Worm (Caenorhabditis elegans): ENCODE measurements around the gene F40G9.15.

The F40G9.15 gene

DNA sequence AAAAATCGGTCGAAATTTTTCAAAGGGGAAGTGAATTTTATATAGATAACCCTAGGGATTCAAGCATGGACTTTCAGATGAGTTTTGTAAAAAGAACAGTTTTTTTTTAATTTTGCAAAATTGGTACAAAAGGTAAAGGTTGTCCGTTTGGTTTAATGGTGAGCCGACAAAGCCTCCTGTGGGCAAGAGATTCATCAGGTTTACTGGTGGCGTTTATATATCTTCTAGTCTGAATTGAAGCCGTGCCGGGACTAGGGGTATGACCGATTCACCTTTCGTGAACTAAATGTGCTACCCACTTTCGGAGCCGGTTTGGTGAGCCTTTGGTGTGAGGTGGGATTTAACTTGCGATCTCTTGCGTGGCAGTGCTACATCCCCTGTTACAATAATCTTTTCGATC lies 4.1 kb upstream of the F40G9.15 start:
- no peak for TF ChIP-seq rnt-1 (tag; optimal IDR thresholded peaks at IDR 0.05)
- peak; percentile 23 for TF ChIP-seq madf-2 (tag; optimal IDR thresholded peaks at IDR 0.05)

DNA sequence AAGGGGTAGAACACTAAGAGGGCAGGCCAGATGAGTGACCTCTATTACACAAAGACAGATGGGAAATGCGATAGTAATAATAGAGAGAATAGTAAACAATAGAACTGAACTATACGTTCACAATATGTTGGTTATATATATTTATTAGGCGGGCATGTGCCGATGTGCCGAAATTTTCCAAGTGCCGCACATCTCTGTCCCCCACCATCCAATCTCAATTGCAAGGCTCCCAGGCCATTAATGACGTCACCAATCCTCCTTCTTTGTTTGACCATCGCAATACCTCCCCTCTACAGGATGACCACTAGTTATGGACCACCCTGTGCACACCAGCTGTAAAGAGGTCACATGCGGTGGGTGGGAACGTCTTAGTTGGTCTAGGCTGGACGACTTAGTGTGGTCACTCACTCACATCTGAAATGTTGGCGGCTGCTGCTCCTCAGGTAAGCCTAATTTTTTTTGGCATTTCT lies 3.0 kb upstream of the F40G9.15 start, which contains the start of gene F40G9.6:
Gene F40G9.6 (plus strand): TSS at position 420 of the 470 bp plus-strand sequence.
- TF ChIP-seq tbx-2 (tag; optimal IDR thresholded peaks at IDR 0.05) (peak; percentile 13), ref-2 (tag; optimal IDR thresholded peaks at IDR 0.05) (peak; percentile 38), sox-2 (GFP tag; IDR thresholded peaks at IDR 0.05) (peak; percentile 51), ceh-34 (tag; optimal IDR thresholded peaks at IDR 0.05) (peak; percentile 13), ceh-14 (tag; optimal IDR thresholded peaks at IDR 0.05) (no peak), hlh-30 (tag; optimal IDR thresholded peaks at IDR 0.05; ENCODE audit: insufficient read depth) (peak; percentile 25), ceh-9 (tag; optimal IDR thresholded peaks at IDR 0.05) (no peak)

DNA sequence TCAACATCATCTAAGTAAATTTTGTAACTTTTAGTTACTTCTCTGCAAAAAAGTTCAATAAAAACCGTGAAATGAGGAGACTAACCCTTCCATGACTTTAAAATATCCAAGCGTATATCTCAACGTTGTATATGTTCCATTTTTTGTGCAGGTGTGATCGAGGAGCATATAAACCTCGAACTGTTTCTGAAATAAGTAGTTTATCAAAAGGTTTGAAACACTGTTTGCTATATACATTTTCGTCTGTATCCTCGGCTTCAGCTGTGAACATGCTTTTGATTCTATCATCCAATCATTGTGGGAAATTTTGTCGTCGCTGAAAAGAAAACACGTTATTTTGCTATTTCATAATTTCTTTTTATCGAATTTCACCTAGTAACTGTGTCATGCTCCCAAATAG lies 1.2 kb upstream of the F40G9.15 start, which contains the start of gene F40G9.5:
Gene F40G9.5 (plus strand): TSS at position 301 of the 400 bp plus-strand sequence.
- TF ChIP-seq unc-3 (GFP tag; conservative IDR thresholded peaks at IDR 0.05) (no peak), unc-3 (tag; optimal IDR thresholded peaks at IDR 0.05) (no peak), nfya-1 (tag; optimal IDR thresholded peaks at IDR 0.05) (no peak), unc-42 (tag; optimal IDR thresholded peaks at IDR 0.05) (no peak)

DNA sequence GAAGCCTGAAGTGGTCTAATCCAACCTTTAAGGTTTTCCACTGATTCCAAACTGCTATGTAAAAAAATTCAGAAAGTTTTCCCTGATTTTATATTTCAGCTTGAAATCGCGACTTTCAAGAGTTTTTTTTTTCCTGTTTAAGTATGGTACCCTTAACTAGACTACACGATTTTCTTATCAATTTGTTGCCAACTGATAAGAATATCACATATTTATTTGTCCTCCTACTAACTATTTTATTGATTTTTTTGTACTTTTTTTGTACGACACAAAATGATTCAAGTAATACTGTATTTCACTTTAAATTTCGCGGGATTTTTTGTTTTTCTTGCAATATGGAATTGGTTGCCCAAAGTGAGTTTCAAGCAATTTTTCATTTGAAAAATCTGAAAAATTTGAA lies 892 bp downstream of the F40G9.15 start:
- TF ChIP-seq elt-2 (tag; optimal IDR thresholded peaks at IDR 0.05), result peak; percentile 70
- no peak for TF ChIP-seq ets-4 (tag; optimal IDR thresholded peaks at IDR 0.05)

DNA sequence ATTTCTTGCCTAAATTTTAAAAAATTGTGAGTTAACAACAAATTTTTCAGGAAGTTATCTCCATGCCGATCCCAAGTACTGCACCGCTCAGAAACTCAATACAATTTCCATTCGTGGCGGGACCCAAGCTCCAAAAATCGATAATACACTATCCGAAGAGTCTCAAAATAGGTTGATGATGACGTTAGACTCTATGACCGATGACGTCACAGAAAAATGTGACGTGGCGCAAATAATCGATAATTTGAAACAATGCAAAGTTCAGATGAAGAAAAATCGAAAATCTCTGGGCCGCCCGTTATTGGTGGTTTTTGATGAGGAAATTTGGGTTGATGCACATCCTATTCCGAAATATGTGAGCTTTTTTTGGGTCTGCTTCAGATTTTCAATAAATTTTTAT lies 2.2 kb downstream of the F40G9.15 start:
- no peak for TF ChIP-seq elt-2 (tag; optimal IDR thresholded peaks at IDR 0.05)
- no peak for TF ChIP-seq pax-1 (tag; optimal IDR thresholded peaks at IDR 0.05)
- TF ChIP-seq K09A11.1 (tag; optimal IDR thresholded peaks at IDR 0.05; ENCODE audit: insufficient read depth), result no peak
- no peak for TF ChIP-seq pqm-1 (tag; optimal IDR thresholded peaks at IDR 0.05)
- TF ChIP-seq nfya-1 (tag; optimal IDR thresholded peaks at IDR 0.05), result no peak
- TF ChIP-seq ceh-6 (GFP tag; optimal IDR thresholded peaks at IDR 0.05), result no peak
- TF ChIP-seq fax-1 (tag; optimal IDR thresholded peaks at IDR 0.05), result no peak
- no peak for TF ChIP-seq dmd-4 (tag; optimal IDR thresholded peaks at IDR 0.05; ENCODE audit: borderline replicate concordance)
- no peak for TF ChIP-seq hlh-30 (tag; optimal IDR thresholded peaks at IDR 0.05; ENCODE audit: insufficient read depth)
- no peak for TF ChIP-seq hlh-15 (tag; optimal IDR thresholded peaks at IDR 0.05)
- no peak for TF ChIP-seq ceh-45 (GFP tag; IDR thresholded peaks at IDR 0.05)
- TF ChIP-seq nhr-11 (tag; optimal IDR thresholded peaks at IDR 0.05), result no peak

DNA sequence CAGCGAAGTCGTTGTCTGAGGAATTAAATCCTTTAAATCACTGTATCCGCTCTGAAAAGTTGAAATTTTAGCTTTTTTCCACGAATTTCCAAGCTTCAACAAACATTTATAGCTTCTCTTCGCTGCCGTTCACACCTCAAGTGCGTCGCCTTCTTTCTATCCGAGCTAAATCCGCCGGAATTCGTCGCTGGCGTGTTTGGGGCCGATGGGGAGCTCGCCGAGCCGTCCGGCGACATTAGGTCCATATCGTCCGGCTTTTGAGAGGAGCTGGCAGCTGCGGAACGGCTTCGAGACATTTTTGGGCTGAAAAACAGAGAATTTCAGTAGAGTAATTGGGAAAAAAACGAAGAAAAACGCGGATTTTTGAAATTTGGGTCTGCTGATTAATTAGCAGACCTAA lies 5.6 kb downstream of the F40G9.15 start, which contains the start of gene mxl-2:
Gene mxl-2 (minus strand): TSS at position 303 of the 400 bp plus-strand sequence.
- TF ChIP-seq ceh-2 (tag; optimal IDR thresholded peaks at IDR 0.05) (no peak), unc-55 (GFP tag; optimal IDR thresholded peaks at IDR 0.05) (no peak), C08G9.2 (tag; optimal IDR thresholded peaks at IDR 0.05) (no peak), odd-2 (tag; optimal IDR thresholded peaks at IDR 0.05) (no peak), dve-1 (tag; optimal IDR thresholded peaks at IDR 0.05) (no peak), ceh-9 (tag; optimal IDR thresholded peaks at IDR 0.05) (no peak), pros-1 (tag; optimal IDR thresholded peaks at IDR 0.05) (no peak), sdc-2 (tag; optimal IDR thresholded peaks at IDR 0.05) (no peak), ceh-45 (GFP tag; IDR thresholded peaks at IDR 0.05) (no peak), ttx-3 (tag; optimal IDR thresholded peaks at IDR 0.05) (no peak), hlh-30 (tag; optimal IDR thresholded peaks at IDR 0.05; ENCODE audit: insufficient read depth) (no peak)

Measured in whole organism, late embryonic.